Worm (Caenorhabditis elegans): ENCODE results near the gene math-9.

ce11 chrII:1842894-1843293 lies 47.7 kb downstream of the math-9 start, which contains the start of the genes C52E2.5 and C52E2.4:
- TF ChIP-seq ceh-82 (tag; optimal IDR thresholded peaks at IDR 0.05) (no peak), mml-1 (tag; optimal IDR thresholded peaks at IDR 0.05) (no peak), zag-1 (tag; optimal IDR thresholded peaks at IDR 0.05) (no peak), aly-2 (tag; optimal IDR thresholded peaks at IDR 0.05) (no peak), unc-39 (tag; optimal IDR thresholded peaks at IDR 0.05) (no peak), jun-1 (tag; optimal IDR thresholded peaks at IDR 0.05) (peak; percentile 20), nhr-11 (tag; optimal IDR thresholded peaks at IDR 0.05) (no peak)
